Fruit fly (Drosophila melanogaster) whole organism, wandering third instar larva: ENCODE data around the gene Tgs1.

ENCODE experiments used
- Abd-B ChIP-seq: fragments of >200 bp; optimal IDR thresholded peaks from 2 replicates; lab custom pipeline; 2017; ENCODE audit warnings: missing biosample characterization, missing genetic modification characterization
- CG32264 ChIP-seq: fragments of 200-800 bp; sonication (Bioruptor generic); optimal IDR thresholded peaks from 2 replicates; lab custom pipeline; 2016; ENCODE audit warnings: missing biosample characterization, missing genetic modification characterization
- CG9705 ChIP-seq: fragments of 200-800 bp; sonication (Bioruptor generic); optimal IDR thresholded peaks from 2 replicates; lab custom pipeline; 2018; ENCODE audit warnings: missing biosample characterization, mild to moderate bottlenecking, missing genetic modification characterization
- CrebA ChIP-seq: fragments of 200-800 bp; sonication (Bioruptor generic); optimal IDR thresholded peaks from 2 replicates; lab custom pipeline; 2016; ENCODE audit warnings: missing biosample characterization, mild to moderate bottlenecking, missing genetic modification characterization, borderline replicate concordance
- Dfd ChIP-seq: fragments of >200 bp; optimal IDR thresholded peaks from 2 replicates; lab custom pipeline; 2017; ENCODE audit warnings: missing biosample characterization, missing genetic modification characterization
- Dif ChIP-seq: fragments of 200-275, 200-300 bp; sonication (Bioruptor generic); optimal IDR thresholded peaks from 2 replicates; lab custom pipeline; 2018; ENCODE audit warnings: missing biosample characterization, missing genetic modification characterization; ENCODE audit not compliant: partially characterized antibody
- GATAd ChIP-seq: sonication (Bioruptor generic); optimal IDR thresholded peaks from 2 replicates; lab custom pipeline; 2016; ENCODE audit warnings: missing biosample characterization, missing genetic modification characterization
- Hnf4 ChIP-seq: fragments of 200-800 bp; sonication (Bioruptor generic); optimal IDR thresholded peaks from 2 replicates; lab custom pipeline; 2016; ENCODE audit warnings: missing biosample characterization, mild to moderate bottlenecking, missing genetic modification characterization
- Hr78 ChIP-seq: fragments of >200 bp; optimal IDR thresholded peaks from 2 replicates; lab custom pipeline; 2017; ENCODE audit warnings: missing biosample characterization, missing genetic modification characterization
- Hr83 ChIP-seq: fragments of 200-300 bp; sonication (Bioruptor generic); optimal IDR thresholded peaks from 2 replicates; lab custom pipeline; 2016; ENCODE audit warnings: missing biosample characterization, mild to moderate bottlenecking, missing genetic modification characterization, moderate library complexity; ENCODE audit not compliant: poor library complexity, severe bottlenecking
- Mio ChIP-seq: sonication (Bioruptor generic); optimal IDR thresholded peaks from 2 replicates; lab custom pipeline; 2016; ENCODE audit warnings: missing biosample characterization, missing genetic modification characterization
- Myc ChIP-seq: fragments of >200 bp; optimal IDR thresholded peaks from 2 replicates; lab custom pipeline; 2017
- OdsH ChIP-seq: fragments of 200-800 bp; sonication (Bioruptor generic); optimal IDR thresholded peaks from 2 replicates; lab custom pipeline; 2016; ENCODE audit warnings: missing biosample characterization, mild to moderate bottlenecking, missing genetic modification characterization
- Rel ChIP-seq, 2 experiments: fragments of 200-800 bp; sonication (Bioruptor generic) in 1 of 2; optimal IDR thresholded peaks; 2 replicates in 1 of 2; 3 replicates in 1 of 2; lab custom pipeline; 2016 to 2019; ENCODE audit warnings: mild to moderate bottlenecking in 2 of 2, missing biosample characterization in 2 of 2, missing genetic modification characterization in 2 of 2, moderate library complexity in 1 of 2
- br ChIP-seq: fragments of 200-800 bp; sonication (Bioruptor generic); optimal IDR thresholded peaks from 2 replicates; lab custom pipeline; 2016; ENCODE audit warnings: missing biosample characterization, missing genetic modification characterization
- brk ChIP-seq: fragments of 200-800 bp; sonication (Bioruptor generic); optimal IDR thresholded peaks from 2 replicates; lab custom pipeline; 2016; ENCODE audit warnings: missing biosample characterization, mild to moderate bottlenecking, missing genetic modification characterization
- dl ChIP-seq, 2 experiments: fragments of 175-275, 200-275 bp in 1 of 2; fragments of 200-275 bp in 1 of 2; sonication (Bioruptor generic); optimal IDR thresholded peaks; lab custom pipeline; 2018; ENCODE audit warnings: mild to moderate bottlenecking in 2 of 2, missing biosample characterization in 2 of 2, missing genetic modification characterization in 2 of 2, moderate library complexity in 2 of 2; ENCODE audit not compliant: partially characterized antibody in 2 of 2, insufficient read depth in 1 of 2
- dsf ChIP-seq: sonication (Bioruptor generic); optimal IDR thresholded peaks from 2 replicates; lab custom pipeline; 2016; ENCODE audit warnings: missing biosample characterization, missing genetic modification characterization, borderline replicate concordance
- ey ChIP-seq: fragments of 200-800 bp; sonication (Bioruptor generic); optimal IDR thresholded peaks from 2 replicates; lab custom pipeline; 2016; ENCODE audit warnings: missing biosample characterization, missing genetic modification characterization
- foxo ChIP-seq, 2 experiments: fragments of 200-800 bp; sonication (Bioruptor generic); optimal IDR thresholded peaks; 2 replicates in 1 of 2; 3 replicates in 1 of 2; lab custom pipeline; 2016 to 2017; ENCODE audit warnings: missing biosample characterization in 2 of 2, missing genetic modification characterization in 2 of 2
- fru ChIP-seq: fragments of 200-800 bp; sonication (Bioruptor generic); optimal IDR thresholded peaks from 3 replicates; lab custom pipeline; 2016; ENCODE audit warnings: missing biosample characterization, mild to moderate bottlenecking, missing genetic modification characterization
- h ChIP-seq: fragments of 200-800 bp; sonication (Bioruptor generic); optimal IDR thresholded peaks from 3 replicates; lab custom pipeline; 2016; ENCODE audit warnings: missing biosample characterization, mild to moderate bottlenecking, missing genetic modification characterization
- jim ChIP-seq: fragments of 175-275, 200-325 bp; sonication (Bioruptor generic); optimal IDR thresholded peaks from 2 replicates; lab custom pipeline; 2016; ENCODE audit warnings: missing biosample characterization, mild to moderate bottlenecking, missing genetic modification characterization
- lola ChIP-seq: fragments of >200 bp; optimal IDR thresholded peaks from 2 replicates; lab custom pipeline; 2017; ENCODE audit warnings: missing biosample characterization, missing genetic modification characterization
- pan ChIP-seq: fragments of >200 bp; optimal IDR thresholded peaks from 2 replicates; lab custom pipeline; 2017
- psq ChIP-seq: fragments of 200-800 bp; sonication (Bioruptor generic); optimal IDR thresholded peaks from 3 replicates; lab custom pipeline; 2017; ENCODE audit warnings: missing biosample characterization, mild to moderate bottlenecking, missing genetic modification characterization, moderate library complexity
- rgr ChIP-seq: fragments of 200-800 bp; sonication (Bioruptor generic); optimal IDR thresholded peaks from 3 replicates; lab custom pipeline; 2016; ENCODE audit warnings: missing biosample characterization, mild to moderate bottlenecking, missing genetic modification characterization
- sage ChIP-seq: fragments of 200-800 bp; sonication (Bioruptor generic); optimal IDR thresholded peaks from 2 replicates; lab custom pipeline; 2016; ENCODE audit warnings: missing biosample characterization, mild to moderate bottlenecking, missing genetic modification characterization
- sv ChIP-seq: fragments of 200-800 bp; sonication (Bioruptor generic); optimal IDR thresholded peaks from 3 replicates; lab custom pipeline; 2016; ENCODE audit warnings: missing biosample characterization, missing genetic modification characterization
- usp ChIP-seq: fragments of >200 bp; optimal IDR thresholded peaks from 2 replicates; lab custom pipeline; 2017; ENCODE audit warnings: missing biosample characterization, missing genetic modification characterization
- woc ChIP-seq: sonication (Bioruptor generic); optimal IDR thresholded peaks from 2 replicates; lab custom pipeline; 2016; ENCODE audit warnings: missing biosample characterization, mild to moderate bottlenecking, missing genetic modification characterization

Tgs1 gene

DNA sequence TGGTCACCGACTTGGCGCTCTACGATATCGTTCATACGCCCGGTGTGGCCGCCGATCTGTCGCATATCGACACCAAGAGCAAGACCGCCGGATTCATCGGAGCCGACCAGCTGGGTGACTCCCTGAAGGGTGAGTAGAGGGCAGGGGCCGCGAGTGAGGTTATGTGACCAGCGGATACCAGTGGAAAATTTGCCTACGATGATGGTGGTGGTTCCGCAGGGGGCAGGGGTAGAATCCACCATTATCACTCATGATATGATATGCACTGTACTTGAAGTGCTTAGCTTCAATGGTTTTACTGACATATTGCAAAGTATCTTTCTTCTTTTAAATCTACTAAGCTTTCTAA, 28.5 kb upstream of the Tgs1 start:
- TF ChIP-seq ey (GFP tag; lab: Kevin White, UChicago), result no peak
- TF ChIP-seq CrebA (GFP tag; lab: Kevin White, UChicago), result no peak
- TF ChIP-seq Hnf4, result no peak
- TF ChIP-seq fru (GFP tag; lab: Kevin White, UChicago), result no peak
- no peak for TF ChIP-seq dsf
- no peak for TF ChIP-seq Hr83 (GFP tag; lab: Kevin White, UChicago)
- no peak for TF ChIP-seq Abd-B (GFP tag; lab: Kevin White, UChicago)
- no peak for TF ChIP-seq dl (GFP tag; optimal IDR thresholded peaks at IDR 0.05; lab: Kevin White, UChicago; ENCODE audit: insufficient read depth in 1 of 2, partially characterized antibody in 2 of 2)
- TF ChIP-seq Dif (GFP tag; lab: Kevin White, UChicago), result no peak
- no peak for TF ChIP-seq br (GFP tag; lab: Kevin White, UChicago)
- TF ChIP-seq Dfd (GFP tag; lab: Kevin White, UChicago), result no peak
- no peak for TF ChIP-seq sv (GFP tag; lab: Kevin White, UChicago)
- no peak for TF ChIP-seq jim (GFP tag; lab: Kevin White, UChicago)
- no peak for TF ChIP-seq usp (GFP tag; lab: Kevin White, UChicago)

dm6 chr3R:18227385-18227784, 27.9 kb upstream of the Tgs1 start:
- no peak for TF ChIP-seq Hr78 (GFP tag; lab: Kevin White, UChicago)
- TF ChIP-seq Mio, result no peak
- TF ChIP-seq pan (lab: Kevin White, UChicago), result no peak
- TF ChIP-seq woc, result no peak
- TF ChIP-seq dsf, result no peak
- no peak for TF ChIP-seq Dif (GFP tag; lab: Kevin White, UChicago)
- TF ChIP-seq foxo (GFP tag; optimal IDR thresholded peaks at IDR 0.05; lab: Kevin White, UChicago), result no peak
- no peak for TF ChIP-seq Hnf4
- no peak for TF ChIP-seq OdsH (GFP tag; lab: Kevin White, UChicago)
- TF ChIP-seq ey (GFP tag; lab: Kevin White, UChicago), result no peak
- TF ChIP-seq Rel (GFP tag; optimal IDR thresholded peaks at IDR 0.05; lab: Kevin White, UChicago), result no peak
- TF ChIP-seq Rel (tag; optimal IDR thresholded peaks at IDR 0.05; lab: Kevin White, UChicago), result no peak
- TF ChIP-seq h (GFP tag; lab: Kevin White, UChicago), result no peak
- TF ChIP-seq, all 38 proteins: peak for 0

- TF ChIP-seq foxo (GFP tag; optimal IDR thresholded peaks at IDR 0.05; lab: Kevin White, UChicago), result peak in 1 of 2 experiments; percentile 9
- TF ChIP-seq dl (GFP tag; optimal IDR thresholded peaks at IDR 0.05; lab: Kevin White, UChicago; ENCODE audit: insufficient read depth in 1 of 2, partially characterized antibody in 2 of 2), result no peak
- no peak for TF ChIP-seq CG9705 (GFP tag; lab: Kevin White, UChicago)
- peak; percentile 3 for TF ChIP-seq rgr (GFP tag; lab: Kevin White, UChicago)
- TF ChIP-seq Myc (lab: Kevin White, UChicago), result no peak
Observed at dm6 chr3R:18228713-18229222, 26.6 kb upstream of the Tgs1 start.

- TF ChIP-seq rgr (GFP tag; lab: Kevin White, UChicago), result no peak
- TF ChIP-seq Abd-B (GFP tag; lab: Kevin White, UChicago), result no peak
- TF ChIP-seq jim (GFP tag; lab: Kevin White, UChicago), result no peak
- no peak for TF ChIP-seq Dfd (GFP tag; lab: Kevin White, UChicago)
- no peak for TF ChIP-seq OdsH (GFP tag; lab: Kevin White, UChicago)
- TF ChIP-seq sage (GFP tag; lab: Kevin White, UChicago), result no peak
- TF ChIP-seq Mio, result no peak
- no peak for TF ChIP-seq brk (GFP tag; lab: Kevin White, UChicago)
- TF ChIP-seq GATAd (GFP tag; lab: Kevin White, UChicago), result no peak
- no peak for TF ChIP-seq lola (GFP tag; lab: Kevin White, UChicago)
- no peak for TF ChIP-seq Hr83 (GFP tag; lab: Kevin White, UChicago)
- no peak for TF ChIP-seq CrebA (GFP tag; lab: Kevin White, UChicago)
- no peak for TF ChIP-seq ey (GFP tag; lab: Kevin White, UChicago)
- TF ChIP-seq CG32264, result no peak
- TF ChIP-seq fru (GFP tag; lab: Kevin White, UChicago), result no peak
- no peak for TF ChIP-seq Hr78 (GFP tag; lab: Kevin White, UChicago)
- no peak for TF ChIP-seq h (GFP tag; lab: Kevin White, UChicago)
- no peak for TF ChIP-seq psq (GFP tag; lab: Kevin White, UChicago)
- TF ChIP-seq br (GFP tag; lab: Kevin White, UChicago), result no peak
- no peak for TF ChIP-seq Hnf4
Observed at dm6 chr3R:18230229-18230628, 25.1 kb upstream of the Tgs1 start.
